Worm (Caenorhabditis elegans): ENCODE results near the gene W05E10.1.

DNA sequence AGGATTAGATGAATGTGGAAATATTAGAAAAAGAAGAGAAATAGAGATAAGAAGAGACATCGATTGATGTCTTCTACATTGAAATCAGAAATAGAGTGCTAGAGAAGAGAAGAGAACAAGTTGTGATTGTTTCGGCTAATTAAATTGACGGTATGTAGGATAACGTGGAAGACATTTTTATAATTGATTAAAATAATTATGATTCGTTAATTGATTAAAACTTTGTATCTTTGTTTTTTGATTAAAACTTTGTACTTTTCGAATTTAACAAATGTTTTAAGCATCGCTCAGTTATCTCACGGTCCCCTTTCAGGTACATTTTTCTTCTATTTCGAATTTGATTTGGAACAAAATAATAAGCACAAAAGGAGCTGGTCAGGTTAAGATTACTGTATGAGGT is 19.0 kb downstream of the W05E10.1 start, which contains the start of gene lgc-44:
- TF ChIP-seq nhr-80 (tag; optimal IDR thresholded peaks at IDR 0.05) (no peak), unc-62 (GFP tag; optimal IDR thresholded peaks at IDR 0.05) (no peak), F10E7.11 (tag; optimal IDR thresholded peaks at IDR 0.05) (no peak), cebp-2 (GFP tag; IDR thresholded peaks at IDR 0.05) (no peak), F52B5.7 (tag; optimal IDR thresholded peaks at IDR 0.05) (no peak), dpff-1 (tag; optimal IDR thresholded peaks at IDR 0.05) (no peak), nhr-90 (tag; optimal IDR thresholded peaks at IDR 0.05) (no peak), ztf-26 (tag; optimal IDR thresholded peaks at IDR 0.05) (no peak), snpc-3.4 (tag; optimal IDR thresholded peaks at IDR 0.05) (no peak), atf-7 (tag; optimal IDR thresholded peaks at IDR 0.05) (no peak), lag-1 (GFP tag; IDR thresholded peaks at IDR 0.05) (no peak), madf-10 (tag; optimal IDR thresholded peaks at IDR 0.05) (no peak), ccch-3 (GFP tag; optimal IDR thresholded peaks at IDR 0.05) (no peak), rec-8 (tag; optimal IDR thresholded peaks at IDR 0.05) (no peak)
